Worm (Caenorhabditis elegans): ENCODE results near the gene srx-6.
"Not testable (repeated sequence)": the region's sequence is repeated elsewhere in the genome, so short reads cannot be mapped to it uniquely, and the experiment has no call there.

Gene srx-6

DNA sequence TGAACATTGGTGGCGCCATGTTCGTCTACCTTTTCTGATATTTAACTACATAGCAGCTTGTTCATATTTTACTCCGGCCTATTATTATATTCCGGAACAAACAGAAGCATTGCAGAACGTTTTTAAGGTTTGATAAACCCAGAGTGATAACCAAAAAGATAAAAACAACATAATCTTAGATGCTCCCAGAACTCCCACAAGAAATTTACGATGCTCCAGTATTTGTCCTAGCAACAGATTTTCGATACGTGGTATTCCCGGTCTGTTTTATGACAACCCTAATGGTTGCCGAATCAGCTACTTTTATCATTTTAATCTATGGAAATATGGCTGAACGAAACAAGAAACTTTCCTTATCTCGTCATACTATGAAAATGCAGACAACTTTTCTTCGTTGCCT lies 40.5 kb upstream of the srx-6 start:
- TF ChIP-seq lin-13 (GFP tag; optimal IDR thresholded peaks at IDR 0.05) (no peak), unc-62 (GFP tag; optimal IDR thresholded peaks at IDR 0.05 in 1 of 2) (peak in 1 of 2 experiments; percentile 92), unc-62 (tag; optimal IDR thresholded peaks at IDR 0.05) (no peak)

DNA sequence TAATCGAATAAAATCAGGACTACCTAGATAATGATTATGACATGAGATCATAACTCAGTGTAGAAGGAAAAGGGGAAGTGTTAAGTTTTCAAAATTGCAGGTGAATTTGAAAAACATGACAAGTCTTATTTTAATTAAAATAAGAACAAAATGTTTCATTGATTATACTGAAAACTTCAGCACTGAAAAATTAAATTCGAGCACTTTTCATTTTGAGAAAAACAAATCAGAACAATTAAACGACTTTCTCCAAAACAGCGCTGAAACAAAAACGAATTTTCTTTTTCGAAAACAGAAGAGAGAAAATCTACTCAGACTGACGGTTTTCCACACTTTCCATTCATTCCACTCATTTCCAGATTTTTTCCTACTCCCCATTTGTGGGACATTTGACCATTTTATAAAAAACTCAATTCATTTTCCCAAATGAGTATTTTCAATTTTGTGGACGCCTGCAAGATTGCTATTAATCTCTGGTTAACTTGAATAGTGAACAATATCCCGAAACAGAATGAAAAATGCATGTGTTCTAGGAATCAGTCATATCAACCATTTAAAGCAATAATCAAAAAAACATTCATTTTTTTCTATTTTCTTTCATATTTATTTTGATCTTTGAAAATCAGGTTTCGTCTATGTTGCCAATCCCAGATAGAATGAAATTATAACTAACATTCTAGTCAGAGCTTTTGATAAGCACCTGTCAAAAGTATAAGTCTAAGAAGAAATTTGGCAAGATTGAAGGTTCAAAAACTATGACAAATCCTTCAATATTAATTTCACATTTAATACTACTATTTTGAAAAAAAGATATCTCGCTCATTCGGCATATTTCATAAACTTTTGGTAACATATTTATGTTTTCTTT lies 39.3 kb upstream of the srx-6 start, which contains the start of the genes srh-231 and srh-275:
srh-231 (minus strand) TSS at position 51 of the 868 bp plus-strand sequence.
srh-275 (plus strand) TSS at position 818 of the 868 bp plus-strand sequence.
- no peak for TF ChIP-seq ces-1 (GFP tag; optimal IDR thresholded peaks at IDR 0.05)
- TF ChIP-seq set-16 (GFP tag; IDR thresholded peaks at IDR 0.05): no peak
- TF ChIP-seq aha-1 (tag): peak; percentile 92
- TF ChIP-seq Y75B8A.6 (GFP tag; IDR thresholded peaks at IDR 0.05): no peak
- TF ChIP-seq nhr-11 (tag; optimal IDR thresholded peaks at IDR 0.05): no peak
- TF ChIP-seq daf-12 (tag; optimal IDR thresholded peaks at IDR 0.05): no peak
- no peak for TF ChIP-seq rbr-2 (tag; optimal IDR thresholded peaks at IDR 0.05)
- no peak for TF ChIP-seq fos-1 (tag; optimal IDR thresholded peaks at IDR 0.05)

DNA sequence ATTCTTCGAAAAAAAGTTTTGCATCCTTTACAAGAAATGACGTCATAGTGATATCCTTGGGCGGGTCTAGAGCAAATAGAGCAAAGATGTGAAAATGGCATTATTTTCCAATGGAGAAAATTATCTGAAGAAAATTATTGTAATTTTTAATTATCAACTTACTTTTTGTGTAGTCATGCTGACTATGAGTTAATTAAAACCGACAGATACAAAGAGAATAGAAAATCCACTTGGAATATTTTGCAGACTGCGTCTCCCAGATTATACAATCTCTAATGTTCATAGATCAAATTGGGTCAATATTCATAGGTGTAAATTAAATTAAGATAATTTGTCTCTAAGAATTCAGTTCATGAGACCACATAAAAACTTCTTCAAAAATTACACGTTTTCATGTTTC lies 36.4 kb upstream of the srx-6 start, which contains the start of gene nhr-149:
nhr-149 (minus strand) TSS at position 101 of the 400 bp plus-strand sequence.
- no peak for TF ChIP-seq daf-16 (GFP tag; optimal IDR thresholded peaks at IDR 0.05)
- TF ChIP-seq daf-16 (tag; optimal IDR thresholded peaks at IDR 0.05): no peak
- no peak for TF ChIP-seq F49E8.2 (tag; optimal IDR thresholded peaks at IDR 0.05; ENCODE audit: borderline replicate concordance)
- no peak for TF ChIP-seq nhr-76 (tag; optimal IDR thresholded peaks at IDR 0.05)
- TF ChIP-seq ceh-44 (GFP tag; IDR thresholded peaks at IDR 0.05): no peak
- TF ChIP-seq daf-8 (GFP tag; IDR thresholded peaks at IDR 0.05): no peak
- TF ChIP-seq F26F4.8 (GFP tag; conservative IDR thresholded peaks at IDR 0.05): no peak
- TF ChIP-seq pqm-1 (tag; optimal IDR thresholded peaks at IDR 0.05): no peak
- no peak for TF ChIP-seq egl-27 (tag; optimal IDR thresholded peaks at IDR 0.05)

DNA sequence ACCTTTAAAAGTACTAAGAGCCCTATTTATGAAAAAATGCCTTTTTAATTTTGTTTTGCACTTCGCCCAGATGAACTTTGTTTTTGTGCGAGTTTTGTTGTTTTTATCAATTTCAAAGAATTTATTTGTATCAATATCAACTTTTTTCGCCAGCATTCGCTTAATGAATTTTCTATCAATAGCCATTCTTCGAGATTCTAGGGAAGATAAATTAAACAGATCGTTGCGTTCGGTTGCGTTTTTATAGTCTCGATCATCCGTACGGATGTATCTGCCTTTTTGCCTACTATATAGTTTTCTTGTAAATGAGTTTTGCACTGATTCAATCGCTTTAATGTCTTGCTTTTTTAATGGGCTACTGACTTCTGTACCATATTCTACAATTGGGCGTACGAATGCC lies 32.4 kb upstream of the srx-6 start, which contains the start of gene nhr-147:
nhr-147 (plus strand) TSS at position 301 of the 400 bp plus-strand sequence.
- TF ChIP-seq tag-97 (GFP tag; IDR thresholded peaks at IDR 0.05); ama-1 (optimal IDR thresholded peaks at IDR 0.05); daf-19 (GFP tag; conservative IDR thresholded peaks at IDR 0.05): not testable (repeated sequence)

DNA sequence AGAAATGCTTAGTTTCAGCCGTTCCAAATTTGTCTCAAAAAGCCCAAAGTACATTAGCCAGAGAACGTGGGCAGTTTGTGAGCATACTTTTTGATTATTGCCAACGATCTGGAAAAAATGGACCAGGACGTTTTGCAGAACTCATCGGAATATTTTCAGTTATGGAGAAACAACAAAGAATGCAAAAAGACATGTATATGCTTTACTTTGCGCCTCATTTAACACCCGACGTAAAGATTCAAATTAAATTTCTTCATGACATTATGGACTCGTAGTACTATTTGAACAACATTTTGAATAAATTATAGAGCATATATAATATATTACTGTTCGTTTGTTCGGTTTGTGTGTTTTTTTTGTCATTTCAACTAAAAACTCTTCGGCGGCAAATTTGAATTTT lies 30.4 kb upstream of the srx-6 start, which contains the start of gene srh-244:
srh-244 (plus strand) TSS at position 301 of the 400 bp plus-strand sequence.
- TF ChIP-seq ceh-62 (tag; optimal IDR thresholded peaks at IDR 0.05) (no peak), unc-62 (GFP tag; optimal IDR thresholded peaks at IDR 0.05 in 1 of 2) (peak in 1 of 2 experiments; percentile 62), unc-62 (tag; optimal IDR thresholded peaks at IDR 0.05) (no peak)

DNA sequence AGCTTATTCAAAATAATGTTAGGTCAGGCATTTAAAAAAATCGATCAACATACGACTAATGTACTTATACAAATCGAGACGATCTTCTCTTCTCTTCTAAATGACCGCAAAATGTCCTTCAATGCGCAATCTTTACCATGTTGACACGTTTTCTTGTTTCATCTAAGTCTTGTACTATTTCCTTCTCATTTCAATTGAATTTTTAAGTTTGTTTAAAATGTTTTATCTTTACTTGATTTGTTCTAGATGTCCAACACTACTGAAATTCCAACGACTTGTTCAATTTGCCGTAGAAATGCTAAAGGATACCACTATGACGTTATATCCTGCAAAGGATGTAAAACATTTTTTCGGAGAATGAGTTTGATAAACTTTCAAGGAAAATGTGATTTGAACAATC lies 28.8 kb upstream of the srx-6 start, which contains the start of the genes nhr-263 and nhr-148:
nhr-263 (minus strand) TSS at position 101 of the 400 bp plus-strand sequence.
nhr-148 (plus strand) TSS at position 215 of the 400 bp plus-strand sequence.
- TF ChIP-seq ZK546.5 (tag; optimal IDR thresholded peaks at IDR 0.05) (no peak), lin-1 (GFP tag; IDR thresholded peaks at IDR 0.05) (no peak), nhr-48 (tag; optimal IDR thresholded peaks at IDR 0.05) (no peak)

DNA sequence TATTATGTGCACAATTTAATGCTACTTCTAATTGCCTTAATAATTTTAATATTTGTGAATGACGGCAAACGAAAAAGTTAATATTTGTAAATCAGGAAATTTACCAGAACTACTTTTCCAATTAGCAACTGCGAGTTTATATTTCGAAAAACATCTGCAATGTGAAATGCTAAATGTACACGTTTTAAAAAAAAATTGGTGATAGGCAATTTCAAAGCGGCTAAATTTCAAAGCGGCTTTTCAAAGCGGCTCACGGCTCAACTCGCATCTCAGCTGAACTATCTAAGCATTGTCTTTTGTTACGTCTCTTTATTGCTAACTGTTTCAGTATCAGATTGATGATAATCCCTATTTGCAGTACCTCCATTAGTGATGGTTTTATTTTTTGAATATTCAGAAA lies 26.7 kb upstream of the srx-6 start, which contains the start of gene srh-187:
srh-187 (minus strand) TSS at position 101 of the 400 bp plus-strand sequence.
- TF ChIP-seq zfp-3 (GFP tag; conservative IDR thresholded peaks at IDR 0.05): no peak
- TF ChIP-seq nhr-6 (tag; optimal IDR thresholded peaks at IDR 0.05): no peak
- TF ChIP-seq daf-8 (GFP tag; IDR thresholded peaks at IDR 0.05): no peak
- no peak for TF ChIP-seq zip-11 (GFP tag; IDR thresholded peaks at IDR 0.05)
- TF ChIP-seq daf-19 (GFP tag; conservative IDR thresholded peaks at IDR 0.05): no peak
- TF ChIP-seq ceh-20 (GFP tag; IDR thresholded peaks at IDR 0.05): no peak
- no peak for TF ChIP-seq F37D6.2 (tag; optimal IDR thresholded peaks at IDR 0.05)
- no peak for TF ChIP-seq aly-2 (tag; optimal IDR thresholded peaks at IDR 0.05)
- TF ChIP-seq ztf-11 (tag; optimal IDR thresholded peaks at IDR 0.05): no peak
- TF ChIP-seq ceh-28 (tag; optimal IDR thresholded peaks at IDR 0.05): no peak
- TF ChIP-seq Y75B8A.6 (GFP tag; IDR thresholded peaks at IDR 0.05): no peak
- no peak for TF ChIP-seq dmd-9 (GFP tag; IDR thresholded peaks at IDR 0.05)
- no peak for TF ChIP-seq pha-4 (GFP tag; IDR thresholded peaks at IDR 0.05)
- no peak for TF ChIP-seq pha-4 (tag; optimal IDR thresholded peaks at IDR 0.05)
- TF ChIP-seq hlh-11 (tag; optimal IDR thresholded peaks at IDR 0.05): no peak
